Worm (Caenorhabditis elegans): ENCODE results near the gene F55B11.6.

DNA sequence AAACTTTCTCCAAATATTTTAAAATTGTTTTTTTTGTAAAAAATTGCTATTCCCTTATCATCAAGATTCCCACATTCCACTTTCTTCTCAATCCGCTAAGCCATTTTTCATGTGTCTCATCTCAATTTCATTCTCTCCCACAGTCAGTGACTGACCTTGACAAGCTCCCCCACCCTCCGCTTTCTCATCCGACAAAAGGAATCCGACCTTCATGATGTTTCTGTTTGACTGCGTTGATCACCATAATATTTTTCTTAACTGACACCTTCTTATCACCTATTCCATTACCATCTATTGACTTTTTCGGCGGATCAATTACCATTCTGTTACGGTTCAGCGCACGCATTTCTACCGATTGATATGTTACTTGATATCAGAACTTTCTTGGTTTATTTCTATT is 28.0 kb downstream of the F55B11.6 start:
- no peak for TF ChIP-seq nhr-237 (tag; optimal IDR thresholded peaks at IDR 0.05)
- no peak for TF ChIP-seq nhr-76 (tag; optimal IDR thresholded peaks at IDR 0.05)
- TF ChIP-seq nhr-12 (tag; optimal IDR thresholded peaks at IDR 0.05): no peak
- no peak for TF ChIP-seq ztf-11 (tag; optimal IDR thresholded peaks at IDR 0.05)
- TF ChIP-seq lin-15B (tag; optimal IDR thresholded peaks at IDR 0.05): no peak
- TF ChIP-seq ceh-82 (tag; optimal IDR thresholded peaks at IDR 0.05): no peak
- peak in 1 of 3 experiments; percentile 27 for TF ChIP-seq elt-3 (tag; optimal IDR thresholded peaks at IDR 0.05)
- TF ChIP-seq elt-2 (tag; optimal IDR thresholded peaks at IDR 0.05): no peak
- no peak for TF ChIP-seq skn-1 (tag; optimal IDR thresholded peaks at IDR 0.05)
- no peak for TF ChIP-seq egl-27 (tag; optimal IDR thresholded peaks at IDR 0.05)
- no peak for TF ChIP-seq fos-1 (tag; optimal IDR thresholded peaks at IDR 0.05)
- TF ChIP-seq mdl-1 (tag; optimal IDR thresholded peaks at IDR 0.05): no peak

Data from whole organism, L3 larva.